Worm (Caenorhabditis elegans): ENCODE measurements around the gene rpn-13.

The rpn-13 gene

ce11 chrIII:6339919-6340434 is 1.8 kb downstream of the rpn-13 start, which contains the start of gene let-767:
Gene let-767, minus strand, starts transcription at chrIII:6339969.
- TF ChIP-seq fkh-10 (GFP tag; optimal IDR thresholded peaks at IDR 0.05) (no peak), nhr-111 (GFP tag; optimal IDR thresholded peaks at IDR 0.05) (no peak), daf-16 (GFP tag; optimal IDR thresholded peaks at IDR 0.05) (no peak), daf-16 (tag; optimal IDR thresholded peaks at IDR 0.05) (peak; percentile 68), dmd-6 (GFP tag; IDR thresholded peaks at IDR 0.05) (peak; percentile 7; the same call in 1 of the 2 replicates), F10B5.3 (tag; optimal IDR thresholded peaks at IDR 0.05) (no peak), hlh-30 (tag; optimal IDR thresholded peaks at IDR 0.05; ENCODE audit: insufficient read depth) (no peak), daf-8 (GFP tag; IDR thresholded peaks at IDR 0.05) (no peak), F49E8.2 (tag; optimal IDR thresholded peaks at IDR 0.05; ENCODE audit: borderline replicate concordance) (no peak), dmd-8 (GFP tag; IDR thresholded peaks at IDR 0.05) (no peak), hlh-11 (tag; optimal IDR thresholded peaks at IDR 0.05) (peak; percentile 28), mep-1 (tag; optimal IDR thresholded peaks at IDR 0.05) (peak; percentile 21), lin-13 (GFP tag; optimal IDR thresholded peaks at IDR 0.05) (peak; percentile 47), unc-62 (GFP tag; optimal IDR thresholded peaks at IDR 0.05 in 1 of 2) (no peak), unc-62 (tag; optimal IDR thresholded peaks at IDR 0.05) (no peak), mxl-3 (GFP tag; optimal IDR thresholded peaks at IDR 0.05) (no peak), pqm-1 (tag; optimal IDR thresholded peaks at IDR 0.05) (peak; percentile 70), mxl-2 (GFP tag; conservative IDR thresholded peaks at IDR 0.05) (no peak), nhr-28 (tag; optimal IDR thresholded peaks at IDR 0.05) (peak; percentile 41), lim-7 (GFP tag; IDR thresholded peaks at IDR 0.05) (no peak), fos-1 (tag; optimal IDR thresholded peaks at IDR 0.05) (no peak)

- TF ChIP-seq dmd-9 (GFP tag; IDR thresholded peaks at IDR 0.05): no peak
- peak; percentile 24 for TF ChIP-seq fkh-10 (GFP tag; optimal IDR thresholded peaks at IDR 0.05)
- TF ChIP-seq nhr-48 (tag; optimal IDR thresholded peaks at IDR 0.05): no peak
- TF ChIP-seq Y5F2A.4 (GFP tag; optimal IDR thresholded peaks at IDR 0.05): no peak
Measured at ce11 chrIII:6334364-6334763, 7.4 kb downstream of the rpn-13 start.

- TF ChIP-seq aha-1 (tag) (no peak), mdt-29 (GFP tag; IDR thresholded peaks at IDR 0.05) (no peak), lin-29 (GFP tag; IDR thresholded peaks at IDR 0.05) (no peak), nhr-48 (tag; optimal IDR thresholded peaks at IDR 0.05) (no peak), nhr-6 (tag; optimal IDR thresholded peaks at IDR 0.05) (no peak), nhr-111 (GFP tag; optimal IDR thresholded peaks at IDR 0.05) (no peak), nhr-102 (tag; optimal IDR thresholded peaks at IDR 0.05) (no peak), unc-39 (tag; optimal IDR thresholded peaks at IDR 0.05) (no peak), dve-1 (tag; optimal IDR thresholded peaks at IDR 0.05; ENCODE audit: insufficient read depth) (no peak), madf-5 (GFP tag; IDR thresholded peaks at IDR 0.05) (no peak), mxl-3 (GFP tag; optimal IDR thresholded peaks at IDR 0.05) (no peak)
Measured at ce11 chrIII:6331211-6331782, 10.4 kb downstream of the rpn-13 start, which contains the start of gene C56G2.4. Gene C56G2.4, plus strand, starts transcription at chrIII:6331732.

ce11 chrIII:6324139-6324538 is 17.6 kb downstream of the rpn-13 start, which contains the start of gene C56G2.5:
Gene C56G2.5, minus strand, starts transcription at chrIII:6324239.
- TF ChIP-seq unc-39 (tag; optimal IDR thresholded peaks at IDR 0.05): no peak
- TF ChIP-seq R02D3.7 (tag; optimal IDR thresholded peaks at IDR 0.05): no peak
- peak in 1 of 2 experiments; percentile 38 for TF ChIP-seq unc-62 (GFP tag; optimal IDR thresholded peaks at IDR 0.05 in 1 of 2)
- no peak for TF ChIP-seq unc-62 (tag; optimal IDR thresholded peaks at IDR 0.05)
- no peak for TF ChIP-seq hif-1 (tag; optimal IDR thresholded peaks at IDR 0.05)
- TF ChIP-seq dmd-9 (GFP tag; IDR thresholded peaks at IDR 0.05): no peak
- no peak for TF ChIP-seq daf-12 (tag; optimal IDR thresholded peaks at IDR 0.05)
- TF ChIP-seq madf-9 (GFP tag; conservative IDR thresholded peaks at IDR 0.05): no peak
